Worm (Caenorhabditis elegans) whole organism, L1 larva: ENCODE results near the gene str-217.
"Not testable (repeated sequence)": the region's sequence is repeated elsewhere in the genome, so short reads cannot be mapped to it uniquely, and the experiment has no call there.

Source experiments
- C34B4.2 ChIP-seq: sonication (generic microtip); optimal IDR thresholded peaks from 2 replicates; lab custom pipeline; 2017; ENCODE audit warnings: mild to moderate bottlenecking, missing genetic modification characterization, missing compliant biosample characterization
- aly-2 ChIP-seq: fragments of 150-350 bp; optimal IDR thresholded peaks from 2 replicates; lab custom pipeline; 2014; ENCODE audit warnings: missing biosample characterization, missing genetic modification characterization
- ama-1 ChIP-seq: fragments of 150-350 bp; optimal IDR thresholded peaks from 2 replicates; lab custom pipeline; 2014
- ceh-8 ChIP-seq: fragments of 200-800 bp; sonication (Bioruptor generic); optimal IDR thresholded peaks from 2 replicates; lab custom pipeline; 2018; ENCODE audit warnings: mild to moderate bottlenecking, missing genetic modification characterization, moderate library complexity, missing compliant biosample characterization
- dsc-1 ChIP-seq: sonication (generic microtip); optimal IDR thresholded peaks from 2 replicates; lab custom pipeline; 2016; ENCODE audit warnings: mild to moderate bottlenecking, missing genetic modification characterization, missing compliant biosample characterization
- fkh-10 ChIP-seq: sonication (generic microtip); optimal IDR thresholded peaks from 2 replicates; lab custom pipeline; 2017; ENCODE audit warnings: missing biosample characterization, missing genetic modification reagents, missing genetic modification characterization
- fkh-4 ChIP-seq: sonication (generic microtip); optimal IDR thresholded peaks from 2 replicates; lab custom pipeline; 2016; ENCODE audit warnings: missing compliant biosample characterization, missing genetic modification characterization, borderline replicate concordance
- lin-13 ChIP-seq: fragments of 150-350 bp; optimal IDR thresholded peaks from 2 replicates; lab custom pipeline; 2014; ENCODE audit warnings: missing biosample characterization, missing genetic modification reagents, missing genetic modification characterization
- lin-35 ChIP-seq, 2 experiments: fragments of 150-350 bp; optimal IDR thresholded peaks; 2 replicates each; lab custom pipeline; 2014; ENCODE audit warnings: missing biosample characterization in 2 of 2, missing genetic modification characterization in 2 of 2, missing genetic modification reagents in 2 of 2
- lir-3 ChIP-seq: sonication (generic microtip); optimal IDR thresholded peaks from 2 replicates; lab custom pipeline; 2016; ENCODE audit warnings: mild to moderate bottlenecking, missing genetic modification characterization, moderate library complexity, missing compliant biosample characterization; ENCODE audit not compliant: poor library complexity
- mep-1 ChIP-seq: fragments of 150-350 bp; optimal IDR thresholded peaks from 2 replicates; lab custom pipeline; 2014; ENCODE audit warnings: missing biosample characterization, missing genetic modification characterization
- nhr-12 ChIP-seq: sonication (generic microtip); optimal IDR thresholded peaks from 2 replicates; lab custom pipeline; 2017; ENCODE audit warnings: missing biosample characterization, missing genetic modification characterization
- nhr-28 ChIP-seq: fragments of 150-350 bp; optimal IDR thresholded peaks from 2 replicates; lab custom pipeline; 2014; ENCODE audit warnings: missing biosample characterization, missing genetic modification characterization
- nhr-71 ChIP-seq: sonication (generic microtip); optimal IDR thresholded peaks from 2 replicates; lab custom pipeline; 2016; ENCODE audit warnings: mild to moderate bottlenecking, missing genetic modification characterization, moderate library complexity, missing compliant biosample characterization
- pax-3 ChIP-seq: fragments of 200-800 bp; sonication (Bioruptor generic); optimal IDR thresholded peaks from 2 replicates; lab custom pipeline; 2018; ENCODE audit warnings: mild to moderate bottlenecking, missing genetic modification characterization, moderate library complexity, missing compliant biosample characterization
- rnt-1 ChIP-seq: sonication (generic microtip); optimal IDR thresholded peaks from 2 replicates; lab custom pipeline; 2016; ENCODE audit warnings: mild to moderate bottlenecking, missing genetic modification characterization, moderate library complexity, missing compliant biosample characterization
- snu-23 ChIP-seq: sonication (generic microtip); optimal IDR thresholded peaks from 2 replicates; lab custom pipeline; 2016; ENCODE audit warnings: missing genetic modification characterization, missing compliant biosample characterization
- sptf-1 ChIP-seq: fragments of 150-350 bp; optimal IDR thresholded peaks from 2 replicates; lab custom pipeline; 2014; ENCODE audit warnings: missing biosample characterization, missing genetic modification characterization

str-217 gene

DNA sequence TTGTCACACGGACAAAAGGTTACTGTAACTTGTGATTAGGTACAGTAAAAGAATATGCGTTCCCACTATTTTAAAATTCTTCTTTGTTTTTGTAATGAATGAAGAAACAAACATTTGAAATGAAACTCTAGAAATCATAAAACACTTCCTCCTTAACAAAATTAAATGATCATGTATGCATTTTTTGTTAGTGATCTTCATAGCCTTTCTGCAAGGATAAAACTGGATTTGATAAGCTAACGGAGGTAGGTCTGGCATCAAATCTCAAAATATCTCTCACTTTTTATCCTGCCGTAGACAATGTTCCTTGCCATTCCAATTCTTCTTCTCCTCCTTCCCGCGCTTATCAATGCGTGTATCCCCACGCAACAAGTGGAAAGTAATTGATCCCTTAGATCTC is 48.6 kb downstream of the str-217 start, which contains the start of gene clec-238:
Gene clec-238, plus strand, starts transcription at position 301 of the 400 bp plus-strand sequence.
- no peak for TF ChIP-seq snu-23
- no peak for TF ChIP-seq fkh-10 (GFP tag; lab: Kevin White, UChicago)
- TF ChIP-seq sptf-1 (tag; lab: Kevin White, UChicago): no peak
- TF ChIP-seq nhr-71 (tag; lab: Kevin White, UChicago): no peak
- no peak for TF ChIP-seq mep-1 (tag; lab: Kevin White, UChicago)
- TF ChIP-seq ceh-8 (GFP tag; lab: Kevin White, UChicago): no peak
- no peak for TF ChIP-seq ama-1 (lab: Kevin White, UChicago)
- no peak for TF ChIP-seq fkh-4
- TF ChIP-seq lin-13: no peak
- no peak for TF ChIP-seq pax-3 (tag; lab: Kevin White, UChicago)
- TF ChIP-seq dsc-1 (tag; lab: Kevin White, UChicago): no peak

DNA sequence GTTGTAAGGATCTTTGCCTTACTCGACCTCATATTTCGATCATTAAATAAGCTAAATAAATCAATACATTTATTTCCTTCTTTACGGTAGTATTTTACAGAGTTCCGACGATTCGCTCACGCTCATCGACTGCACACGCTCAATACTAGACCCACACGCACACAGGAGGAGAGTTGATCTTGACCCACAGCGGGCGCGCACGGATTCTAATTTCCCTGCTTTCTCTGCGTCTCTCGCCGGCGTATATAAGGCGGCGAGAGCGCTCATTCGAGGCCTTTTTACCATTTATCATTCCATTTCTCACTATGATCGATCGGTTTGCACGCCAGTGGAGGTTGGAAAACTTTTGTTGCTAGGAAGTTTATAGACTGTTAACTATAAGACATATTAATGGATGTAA is 50.1 kb downstream of the str-217 start:
- TF ChIP-seq aly-2 (tag; lab: Kevin White, UChicago) (no peak), nhr-28 (tag; lab: Kevin White, UChicago) (no peak), lir-3 (tag; lab: Kevin White, UChicago) (no peak), rnt-1 (no peak), lin-35 (GFP tag; optimal IDR thresholded peaks at IDR 0.05; lab: Kevin White, UChicago) (no peak), C34B4.2 (tag; lab: Kevin White, UChicago) (no peak)
- TF ChIP-seq, all 84 proteins: peak for 0

DNA sequence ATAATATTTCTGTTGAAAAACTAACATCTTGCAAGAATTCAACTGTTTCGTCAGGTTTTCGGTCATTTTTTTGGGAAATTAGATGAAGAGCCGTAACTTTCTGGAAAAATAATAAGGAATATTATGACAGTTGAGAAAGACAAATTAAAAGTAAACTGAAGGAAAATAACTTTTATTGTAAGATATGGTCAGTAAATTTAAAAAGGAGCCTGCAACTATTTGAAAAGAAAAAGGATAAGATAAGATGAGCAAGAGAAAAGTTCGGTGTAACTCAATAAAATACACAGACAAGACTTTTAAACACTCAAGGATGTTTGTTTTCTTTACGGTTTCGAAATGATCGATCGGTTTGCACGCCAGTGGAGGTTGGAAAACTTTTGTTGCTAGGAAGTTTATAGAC is 50.5 kb downstream of the str-217 start, which contains the start of gene fbxa-111:
Gene fbxa-111, minus strand, starts transcription at position 101 of the 400 bp plus-strand sequence.
- TF ChIP-seq nhr-12 (tag; lab: Kevin White, UChicago); lir-3 (tag; lab: Kevin White, UChicago); lin-13: not testable (repeated sequence)
